Fruit fly (Drosophila melanogaster): ENCODE data around the gene CG4582.

dm6 chr3R:25552181-25552580, 30.8 kb downstream of the CG4582 start:
- TF ChIP-seq psq (optimal IDR thresholded peaks at IDR 0.05) (no peak), Sin3A (optimal IDR thresholded peaks at IDR 0.05) (no peak), insv (optimal IDR thresholded peaks at IDR 0.05) (no peak), ttk (optimal IDR thresholded peaks at IDR 0.05) (no peak), h (optimal IDR thresholded peaks at IDR 0.05) (no peak), Myc (optimal IDR thresholded peaks at IDR 0.05) (no peak)
